Worm (Caenorhabditis elegans) whole organism, L1 larva: ENCODE measurements around the gene C46F11.4.

ENCODE experiments used
- C34B4.2 ChIP-seq: sonication (generic microtip); optimal IDR thresholded peaks from 2 replicates; lab custom pipeline; 2017; ENCODE audit warnings: mild to moderate bottlenecking, missing genetic modification characterization, missing compliant biosample characterization
- Y116A8C.19 ChIP-seq: sonication (generic microtip); optimal IDR thresholded peaks from 2 replicates; lab custom pipeline; 2016; ENCODE audit warnings: missing compliant biosample characterization, missing genetic modification characterization, borderline replicate concordance
- efl-3 ChIP-seq: fragments of 200-800 bp; sonication (Bioruptor generic); optimal IDR thresholded peaks from 2 replicates; lab custom pipeline; 2018; ENCODE audit warnings: mild to moderate bottlenecking, missing genetic modification characterization, missing compliant biosample characterization
- nhr-12 ChIP-seq: sonication (generic microtip); optimal IDR thresholded peaks from 2 replicates; lab custom pipeline; 2017; ENCODE audit warnings: missing biosample characterization, missing genetic modification characterization
- pag-3 ChIP-seq: sonication (generic microtip); optimal IDR thresholded peaks from 2 replicates; lab custom pipeline; 2017; ENCODE audit warnings: missing genetic modification characterization, mild to moderate bottlenecking, missing compliant biosample characterization, antibody characterized with exemption, borderline replicate concordance; ENCODE audit not compliant: insufficient read depth
- unc-62 ChIP-seq: fragments of 150-350 bp; optimal IDR thresholded peaks from 2 replicates; lab custom pipeline; 2014; ENCODE audit warnings: missing biosample characterization, missing genetic modification reagents, missing genetic modification characterization
- ztf-11 ChIP-seq, 2 experiments: sonication (generic microtip); optimal IDR thresholded peaks; 2 replicates each; lab custom pipeline; 2016 to 2017; ENCODE audit warnings: missing genetic modification characterization in 2 of 2, missing biosample characterization in 1 of 2, missing compliant biosample characterization in 1 of 2

DNA sequence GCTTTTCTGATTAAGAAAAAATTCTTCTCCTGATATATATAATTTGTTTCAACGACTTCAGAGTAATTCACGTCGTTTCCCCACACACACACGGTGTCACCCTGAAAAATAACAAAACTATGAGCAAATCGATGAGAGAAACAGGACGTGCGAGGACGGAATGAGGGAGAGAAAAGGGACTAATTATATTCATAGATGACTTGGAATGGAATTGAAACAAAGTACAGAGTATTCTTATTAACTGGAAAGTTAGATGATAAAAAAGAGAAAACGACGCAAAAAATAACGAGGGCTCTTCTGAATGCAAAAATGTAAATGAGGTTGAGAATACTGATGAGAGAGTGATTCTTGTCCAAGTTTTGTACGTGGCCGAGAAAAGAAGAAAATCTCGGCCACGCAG, 6.2 kb upstream of the C46F11.4 start, which contains the start of gene C46F11.6:
- no peak for TF ChIP-seq Y116A8C.19 (tag; lab: Kevin White, UChicago)
- TF ChIP-seq nhr-12 (tag; lab: Kevin White, UChicago): no peak
- no peak for TF ChIP-seq efl-3 (GFP tag; lab: Kevin White, UChicago)
- TF ChIP-seq C34B4.2: no peak
- TF ChIP-seq pag-3: no peak
- no peak for TF ChIP-seq unc-62 (GFP tag; lab: Kevin White, UChicago)
- no peak for TF ChIP-seq ztf-11 (tag; optimal IDR thresholded peaks at IDR 0.05; lab: Kevin White, UChicago)
